Worm (Caenorhabditis elegans): ENCODE measurements around the gene K07C11.8.

The K07C11.8 gene

ce11 chrV:8178914-8179542, 38.7 kb downstream of the K07C11.8 start, which contains the start of gene srp-7:
Gene srp-7, plus strand, starts transcription at chrV:8179126.
- TF ChIP-seq dao-5 (tag; optimal IDR thresholded peaks at IDR 0.05): no peak
- TF ChIP-seq him-1 (tag; optimal IDR thresholded peaks at IDR 0.05): no peak
- TF ChIP-seq W03F9.2 (tag; optimal IDR thresholded peaks at IDR 0.05): no peak

- TF ChIP-seq him-1 (tag; optimal IDR thresholded peaks at IDR 0.05) (no peak), dao-5 (tag; optimal IDR thresholded peaks at IDR 0.05) (no peak), W03F9.2 (tag; optimal IDR thresholded peaks at IDR 0.05) (no peak)
These were observed 39.4 kb downstream of the K07C11.8 start for ce11 chrV:8178279-8178678.

- TF ChIP-seq him-1 (tag; optimal IDR thresholded peaks at IDR 0.05): no peak
- TF ChIP-seq dao-5 (tag; optimal IDR thresholded peaks at IDR 0.05): no peak
- no peak for TF ChIP-seq W03F9.2 (tag; optimal IDR thresholded peaks at IDR 0.05)
These were observed 40.3 kb downstream of the K07C11.8 start, which contains the start of gene F20D6.9 for ce11 chrV:8177349-8177748. Gene F20D6.9, minus strand, starts transcription at chrV:8177449.

- TF ChIP-seq dao-5 (tag; optimal IDR thresholded peaks at IDR 0.05) (no peak), him-1 (tag; optimal IDR thresholded peaks at IDR 0.05) (no peak), W03F9.2 (tag; optimal IDR thresholded peaks at IDR 0.05) (no peak)
These were observed 46.0 kb downstream of the K07C11.8 start for ce11 chrV:8171688-8172087.

- TF ChIP-seq him-1 (tag; optimal IDR thresholded peaks at IDR 0.05) (no peak), W03F9.2 (tag; optimal IDR thresholded peaks at IDR 0.05) (no peak)
These were observed 47.4 kb downstream of the K07C11.8 start for ce11 chrV:8170300-8170699.

- TF ChIP-seq him-1 (tag; optimal IDR thresholded peaks at IDR 0.05) (no peak), W03F9.2 (tag; optimal IDR thresholded peaks at IDR 0.05) (no peak), dao-5 (tag; optimal IDR thresholded peaks at IDR 0.05) (no peak)
These were observed 48.5 kb downstream of the K07C11.8 start for ce11 chrV:8169150-8169549.

- TF ChIP-seq him-1 (tag; optimal IDR thresholded peaks at IDR 0.05): no peak
- no peak for TF ChIP-seq W03F9.2 (tag; optimal IDR thresholded peaks at IDR 0.05)
- TF ChIP-seq dao-5 (tag; optimal IDR thresholded peaks at IDR 0.05): no peak
These were observed 49.3 kb downstream of the K07C11.8 start, which contains the start of gene F20D6.8 for ce11 chrV:8168219-8168962. Gene F20D6.8, minus strand, starts transcription at chrV:8168269.

Data from whole organism, L4/young adult.